Fruit fly (Drosophila melanogaster): Measurements from ENCODE around the gene CG34267.

DNA sequence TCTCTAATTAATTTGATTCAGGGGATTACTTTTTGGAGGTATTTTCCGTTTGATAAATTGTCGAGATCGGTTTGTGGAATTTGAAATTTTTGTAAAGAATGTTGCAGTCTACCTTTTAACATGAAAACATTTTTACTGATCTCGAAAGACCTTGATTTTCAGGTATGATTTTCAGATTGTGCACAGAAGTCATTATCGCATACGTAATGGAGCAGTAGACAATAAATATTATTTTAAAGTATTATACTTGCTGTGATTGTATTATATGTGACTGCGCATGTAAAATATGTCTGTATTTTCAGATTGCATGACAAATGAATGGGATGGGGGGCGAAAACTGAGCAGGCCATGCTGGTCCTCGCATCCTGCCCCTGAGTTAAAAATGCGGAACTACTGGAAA lies 27.8 kb upstream of the CG34267 start, which contains the start of gene CG34269:
- TF ChIP-seq CG15336 (GFP tag; IDR thresholded peaks at IDR 0.05) (no peak), dsx (GFP tag; optimal IDR thresholded peaks at IDR 0.05; ENCODE audit: poor library complexity, severe bottlenecking) (no peak), Ets96B (tag; optimal IDR thresholded peaks at IDR 0.05) (no peak), CG31627 (GFP tag; optimal IDR thresholded peaks at IDR 0.05) (no peak), Blimp-1 (GFP tag; optimal IDR thresholded peaks at IDR 0.05) (no peak), esn (GFP tag; optimal IDR thresholded peaks at IDR 0.05) (no peak), Lpt (GFP tag; optimal IDR thresholded peaks at IDR 0.05) (no peak), Sox15 (GFP tag; optimal IDR thresholded peaks at IDR 0.05) (no peak)

Measured in whole organism, prepupa.